Fruit fly (Drosophila melanogaster) whole organism, embryonic: ENCODE data around the gene Phb1.

Experiments used
- CG10565 ChIP-seq: fragments of 200-800 bp; sonication (Bioruptor generic); optimal IDR thresholded peaks from 3 replicates; lab custom pipeline; 2016; ENCODE audit warnings: missing biosample characterization, mild to moderate bottlenecking, missing genetic modification characterization
- CG15073 ChIP-seq: fragments of 200-800 bp; sonication (Bioruptor generic); optimal IDR thresholded peaks from 2 replicates; lab custom pipeline; 2016; ENCODE audit warnings: missing biosample characterization, missing genetic modification characterization
- CG2889 ChIP-seq: fragments of 200-800 bp; sonication (Bioruptor generic); IDR thresholded peaks from 3 replicates; pipeline ENCODE4 v1.3.6; 2022; ENCODE audit warnings: missing biosample characterization, missing genetic modification characterization
- CG32772 ChIP-seq: fragments of 200-800 bp; sonication (Bioruptor generic); IDR thresholded peaks from 2 replicates; pipeline ENCODE4 v1.3.6; 2022; ENCODE audit warnings: missing biosample characterization, missing genetic modification characterization
- CG4730 ChIP-seq: fragments of 200-800 bp; sonication (Bioruptor generic); IDR thresholded peaks from 2 replicates; pipeline ENCODE4 v1.3.6; 2022; ENCODE audit warnings: missing biosample characterization, missing genetic modification characterization
- Mrtf ChIP-seq: fragments of 200-800 bp; sonication (Bioruptor generic); IDR thresholded peaks from 3 replicates; pipeline ENCODE4 v1.3.6; 2022; ENCODE audit warnings: missing biosample characterization, missing genetic modification characterization
- exex ChIP-seq: fragments of 200-800 bp; sonication (Bioruptor generic); optimal IDR thresholded peaks from 4 replicates; lab custom pipeline; 2018; ENCODE audit warnings: missing biosample characterization, mild to moderate bottlenecking, missing genetic modification characterization, moderate library complexity
- grau ChIP-seq: fragments of 200-800 bp; optimal IDR thresholded peaks from 3 replicates; lab custom pipeline; 2019; ENCODE audit warnings: missing biosample characterization, mild to moderate bottlenecking, missing genetic modification characterization, moderate library complexity
- prd ChIP-seq, 3 experiments: fragments of >200 bp in 2 of 3; fragments of 200-800 bp in 1 of 3; sonication (Bioruptor generic) in 1 of 3; optimal IDR thresholded peaks in 2 of 3; IDR thresholded peaks in 1 of 3; 2 replicates in 2 of 3; 3 replicates in 1 of 3; pipeline versions ENCODE4 v1.3.6 to Lab custom; 2017 to 2022; ENCODE audit warnings: missing biosample characterization in 1 of 3, missing genetic modification characterization in 1 of 3

- TF ChIP-seq Mrtf (no peak), CG32772 (GFP tag; lab: Robert Waterston, UW) (0 out of 2 replicates have a peak, but pooled peaks have one; percentile 11), exex (tag; lab: Kevin White, UChicago) (no peak), CG2889 (GFP tag; lab: Robert Waterston, UW) (no peak), CG15073 (GFP tag; lab: Kevin White, UChicago) (no peak), CG4730 (GFP tag; lab: Robert Waterston, UW) (no peak), grau (tag; lab: Kevin White, UChicago) (peak; percentile 76), prd (optimal IDR thresholded peaks at IDR 0.05; lab: Kevin White, UChicago) (no peak), prd (GFP tag; IDR thresholded peaks at IDR 0.05; lab: Robert Waterston, UW) (peak; percentile 58; the same call in 2 of the 3 replicates), CG10565 (no peak)
Measured at dm6 chr2L:19126888-19127287, 3.2 kb upstream of the Phb1 start.
